Fruit fly (Drosophila melanogaster) whole organism: ENCODE results near the gene GstD3.

Experiments
- CG8478 ChIP-seq: fragments of >200 bp; optimal IDR thresholded peaks from 2 replicates; lab custom pipeline; 2018; ENCODE audit warnings: inconsistent platforms
- Dll ChIP-seq: fragments of >200 bp; optimal IDR thresholded peaks from 2 replicates; lab custom pipeline; 2017
- EcR ChIP-seq, 2 experiments: fragments of >200 bp; optimal IDR thresholded peaks; 2 replicates each; lab custom pipeline; 2017; ENCODE audit warnings: missing biosample characterization in 2 of 2, missing genetic modification characterization in 2 of 2, missing genetic modification reagents in 2 of 2
- pan ChIP-seq: fragments of >200 bp; optimal IDR thresholded peaks from 2 replicates; lab custom pipeline; 2017
- psq ChIP-seq: fragments of >200 bp; optimal IDR thresholded peaks from 2 replicates; lab custom pipeline; 2017
- usp ChIP-seq: fragments of >200 bp; optimal IDR thresholded peaks from 2 replicates; lab custom pipeline; 2017; ENCODE audit warnings: missing biosample characterization, missing genetic modification characterization, mixed read lengths

dm6 chr3R:12350497-12350896 lies 22.4 kb upstream of the GstD3 start, which contains the start of gene CG10038:
- no peak for TF ChIP-seq psq (lab: Kevin White, UChicago)
- TF ChIP-seq Dll (lab: Kevin White, UChicago): no peak
- TF ChIP-seq pan (lab: Kevin White, UChicago): no peak
- TF ChIP-seq CG8478 (lab: Kevin White, UChicago): no peak
- TF ChIP-seq usp (GFP tag; lab: Kevin White, UChicago): no peak
- no peak for TF ChIP-seq EcR (GFP tag; optimal IDR thresholded peaks at IDR 0.05; lab: Kevin White, UChicago)
